Worm (Caenorhabditis elegans) whole organism, L4/young adult: Measurements from ENCODE around the gene egl-2.

Experiments used
- W03F9.2 ChIP-seq: fragments of 150-350 bp; optimal IDR thresholded peaks from 2 replicates; lab custom pipeline; 2014; ENCODE audit warnings: missing biosample characterization, missing genetic modification characterization
- dao-5 ChIP-seq: sonication (generic microtip); optimal IDR thresholded peaks from 2 replicates; lab custom pipeline; 2016; ENCODE audit warnings: missing genotype, missing genetic modification characterization, moderate library complexity, missing compliant biosample characterization
- him-1 ChIP-seq: sonication (generic microtip); optimal IDR thresholded peaks from 2 replicates; lab custom pipeline; 2016; ENCODE audit warnings: missing genotype, missing genetic modification reagents, missing genetic modification characterization, missing compliant biosample characterization

egl-2 gene

ce11 chrV:1285657-1286123 is 13.4 kb downstream of the egl-2 start, which contains the start of gene tank-1:
Gene tank-1 (minus strand): TSS chrV:1285707.
- TF ChIP-seq W03F9.2 (tag; lab: Kevin White, UChicago) (no peak), dao-5 (tag; lab: Kevin White, UChicago) (no peak), him-1 (tag; lab: Kevin White, UChicago) (no peak)

ce11 chrV:1278529-1278928 is 20.6 kb downstream of the egl-2 start:
- TF ChIP-seq dao-5 (tag; lab: Kevin White, UChicago): no peak
- TF ChIP-seq him-1 (tag; lab: Kevin White, UChicago): no peak

ce11 chrV:1277926-1278325 is 21.2 kb downstream of the egl-2 start:
- TF ChIP-seq him-1 (tag; lab: Kevin White, UChicago) (no peak), dao-5 (tag; lab: Kevin White, UChicago) (no peak), W03F9.2 (tag; lab: Kevin White, UChicago) (no peak)

- no peak for TF ChIP-seq him-1 (tag; lab: Kevin White, UChicago)
- TF ChIP-seq W03F9.2 (tag; lab: Kevin White, UChicago): no peak
- no peak for TF ChIP-seq dao-5 (tag; lab: Kevin White, UChicago)
Measured at ce11 chrV:1275924-1276323, 23.2 kb downstream of the egl-2 start, which contains the start of gene Y75B7B.2. Gene Y75B7B.2 (minus strand): TSS chrV:1276024.

ce11 chrV:1270611-1271010 is 28.5 kb downstream of the egl-2 start, which contains the start of gene Y75B7B.1:
Gene Y75B7B.1 (plus strand): TSS chrV:1270911.
- TF ChIP-seq him-1 (tag; lab: Kevin White, UChicago) (no peak), W03F9.2 (tag; lab: Kevin White, UChicago) (no peak), dao-5 (tag; lab: Kevin White, UChicago) (no peak)

- TF ChIP-seq dao-5 (tag; lab: Kevin White, UChicago): no peak
- no peak for TF ChIP-seq W03F9.2 (tag; lab: Kevin White, UChicago)
- no peak for TF ChIP-seq him-1 (tag; lab: Kevin White, UChicago)
Measured at ce11 chrV:1266540-1266939, 32.6 kb downstream of the egl-2 start.

ce11 chrV:1263939-1264823 is 35.0 kb downstream of the egl-2 start, which contains the start of the genes rab-1 and C39F7.5:
Gene rab-1 (minus strand): TSS chrV:1263989.
Gene C39F7.5 (plus strand): TSS chrV:1264773.
- TF ChIP-seq W03F9.2 (tag; lab: Kevin White, UChicago) (peak; percentile 88), dao-5 (tag; lab: Kevin White, UChicago) (no peak), him-1 (tag; lab: Kevin White, UChicago) (no peak)

- no peak for TF ChIP-seq W03F9.2 (tag; lab: Kevin White, UChicago)
- TF ChIP-seq dao-5 (tag; lab: Kevin White, UChicago): no peak
- TF ChIP-seq him-1 (tag; lab: Kevin White, UChicago): no peak
Measured at ce11 chrV:1263078-1263732, 35.9 kb downstream of the egl-2 start.

- TF ChIP-seq him-1 (tag; lab: Kevin White, UChicago) (no peak), W03F9.2 (tag; lab: Kevin White, UChicago) (no peak), dao-5 (tag; lab: Kevin White, UChicago) (no peak)
Measured at ce11 chrV:1262036-1262435, 37.1 kb downstream of the egl-2 start.

- TF ChIP-seq W03F9.2 (tag; lab: Kevin White, UChicago) (no peak), him-1 (tag; lab: Kevin White, UChicago) (no peak), dao-5 (tag; lab: Kevin White, UChicago) (no peak)
Measured at ce11 chrV:1260042-1260441, 39.1 kb downstream of the egl-2 start, which contains the start of gene C39F7.1. Gene C39F7.1 (plus strand): TSS chrV:1260342.

ce11 chrV:1252794-1253193 is 46.3 kb downstream of the egl-2 start:
- TF ChIP-seq dao-5 (tag; lab: Kevin White, UChicago) (no peak), W03F9.2 (tag; lab: Kevin White, UChicago) (no peak), him-1 (tag; lab: Kevin White, UChicago) (no peak)

- TF ChIP-seq him-1 (tag; lab: Kevin White, UChicago) (no peak), W03F9.2 (tag; lab: Kevin White, UChicago) (no peak), dao-5 (tag; lab: Kevin White, UChicago) (no peak)
Measured at ce11 chrV:1244021-1244708, 55.0 kb downstream of the egl-2 start.
